Fruit fly (Drosophila melanogaster) whole organism, embryonic: ENCODE data around the gene CG13077.

Experiments used
- CG1024 ChIP-seq: fragments of 200-800 bp; sonication (Bioruptor generic); IDR thresholded peaks from 2 replicates; pipeline ENCODE4 v1.3.6; 2022; ENCODE audit warnings: missing biosample characterization, missing genetic modification characterization
- CG10267 ChIP-seq: fragments of 200-800 bp; sonication (Bioruptor generic); optimal IDR thresholded peaks from 2 replicates; lab custom pipeline; 2018; ENCODE audit warnings: missing biosample characterization, mild to moderate bottlenecking, missing genetic modification characterization, moderate library complexity
- CG11560 ChIP-seq: fragments of 200-800 bp; sonication (Bioruptor generic); IDR thresholded peaks from 3 replicates; pipeline ENCODE4 v1.3.6; 2022; ENCODE audit warnings: missing biosample characterization, missing genetic modification characterization
- CG12071 ChIP-seq: fragments of 200-800 bp; sonication (Bioruptor generic); optimal IDR thresholded peaks from 3 replicates; lab custom pipeline; 2018; ENCODE audit warnings: missing biosample characterization, mild to moderate bottlenecking, missing genetic modification characterization
- CG12219 ChIP-seq: fragments of 200-800 bp; sonication (Bioruptor generic); optimal IDR thresholded peaks from 3 replicates; lab custom pipeline; 2018; ENCODE audit warnings: missing biosample characterization, mild to moderate bottlenecking, missing genetic modification characterization
- CG13894 ChIP-seq: fragments of 200-800 bp; sonication (Bioruptor generic); optimal IDR thresholded peaks from 3 replicates; lab custom pipeline; 2018; ENCODE audit warnings: missing biosample characterization, mild to moderate bottlenecking, missing genetic modification characterization, moderate library complexity
- CG14441 ChIP-seq: fragments of 200-800 bp; sonication (Bioruptor generic); IDR thresholded peaks from 2 replicates; pipeline ENCODE4 v1.3.6; 2022; ENCODE audit warnings: missing biosample characterization, missing genetic modification characterization
- CG15011 ChIP-seq: fragments of 200-800 bp; sonication (Bioruptor generic); optimal IDR thresholded peaks from 3 replicates; lab custom pipeline; 2018; ENCODE audit warnings: missing biosample characterization, mild to moderate bottlenecking, missing genetic modification characterization
- CG1603 ChIP-seq: fragments of 200-800 bp; sonication (Bioruptor generic); optimal IDR thresholded peaks from 2 replicates; lab custom pipeline; 2019; ENCODE audit warnings: missing biosample characterization, mild to moderate bottlenecking, missing genetic modification characterization, moderate library complexity
- CG1832 ChIP-seq: fragments of 200-800 bp; sonication (Bioruptor generic); optimal IDR thresholded peaks from 2 replicates; lab custom pipeline; 2017; ENCODE audit warnings: missing biosample characterization, mild to moderate bottlenecking, missing genetic modification characterization, inconsistent platforms
- CG2116 ChIP-seq: fragments of 200-800 bp; sonication (Bioruptor generic); optimal IDR thresholded peaks from 3 replicates; lab custom pipeline; 2018; ENCODE audit warnings: missing biosample characterization, mild to moderate bottlenecking, missing genetic modification characterization
- CG30431 ChIP-seq: fragments of 200-800 bp; sonication (Bioruptor generic); optimal IDR thresholded peaks from 2 replicates; lab custom pipeline; 2017; ENCODE audit warnings: missing biosample characterization, missing genetic modification characterization
- CG4328 ChIP-seq: fragments of 200-800 bp; sonication (Bioruptor generic); optimal IDR thresholded peaks from 3 replicates; lab custom pipeline; 2017; ENCODE audit warnings: missing biosample characterization, missing genetic modification reagents, missing genetic modification characterization
- CG4360 ChIP-seq: fragments of 200-800 bp; sonication (Bioruptor generic); IDR thresholded peaks from 2 replicates; pipeline ENCODE4 v1.3.6; 2022; ENCODE audit warnings: missing biosample characterization, missing genetic modification characterization
- CG43689 ChIP-seq: fragments of 200-800 bp; sonication (Bioruptor generic); IDR thresholded peaks from 2 replicates; pipeline ENCODE4 v1.3.6; 2022; ENCODE audit warnings: missing biosample characterization, missing genetic modification characterization
- CG4617 ChIP-seq: fragments of 200-800 bp; sonication (Bioruptor generic); optimal IDR thresholded peaks from 3 replicates; lab custom pipeline; 2016; ENCODE audit warnings: missing biosample characterization, missing genetic modification characterization, borderline replicate concordance
- CG6272 ChIP-seq: fragments of 200-800 bp; sonication (Bioruptor generic); IDR thresholded peaks from 2 replicates; pipeline ENCODE4 v1.3.6; 2022; ENCODE audit warnings: missing biosample characterization, missing genetic modification characterization
- CG8478 ChIP-seq: fragments of >200 bp; optimal IDR thresholded peaks from 2 replicates; lab custom pipeline; 2018
- CG9215 ChIP-seq: fragments of 200-800 bp; sonication (Bioruptor generic); IDR thresholded peaks from 2 replicates; pipeline ENCODE4 v1.3.6; 2022; ENCODE audit warnings: missing biosample characterization, missing genetic modification characterization
- CG9932 ChIP-seq: fragments of 200-800 bp; sonication (Bioruptor generic); IDR thresholded peaks from 2 replicates; pipeline ENCODE4 v1.3.6; 2022; ENCODE audit warnings: missing biosample characterization, missing genetic modification characterization
- CkIIα-i1 ChIP-seq: fragments of 200-800 bp; sonication (Bioruptor generic); IDR thresholded peaks from 2 replicates; pipeline ENCODE4 v1.3.6; 2022; ENCODE audit warnings: missing biosample characterization, missing genetic modification characterization
- Elba2 ChIP-seq: fragments of 200-800 bp; sonication (Bioruptor generic); optimal IDR thresholded peaks from 3 replicates; lab custom pipeline; 2016; ENCODE audit warnings: missing biosample characterization, missing genetic modification characterization
- HLH4C ChIP-seq: fragments of 200-800 bp; sonication (Bioruptor generic); IDR thresholded peaks from 3 replicates; pipeline ENCODE4 v1.3.6; 2022; ENCODE audit warnings: missing biosample characterization, missing genetic modification characterization; ENCODE audit not compliant: partially characterized antibody
- Lhr ChIP-seq: fragments of 200-800 bp; sonication (Bioruptor generic); optimal IDR thresholded peaks from 3 replicates; lab custom pipeline; 2017; ENCODE audit warnings: mild to moderate bottlenecking, missing biosample characterization, missing genetic modification reagents, missing genetic modification characterization
- NFAT ChIP-seq: fragments of 200-800 bp; sonication (Bioruptor generic); IDR thresholded peaks from 2 replicates; pipeline ENCODE4 v1.3.6; 2022; ENCODE audit warnings: missing biosample characterization, missing genetic modification characterization
- NfI ChIP-seq: fragments of 200-800 bp; sonication (Bioruptor generic); optimal IDR thresholded peaks from 3 replicates; lab custom pipeline; 2018; ENCODE audit warnings: missing biosample characterization, mild to moderate bottlenecking, missing genetic modification characterization, moderate library complexity
- Rfx ChIP-seq: fragments of 200-800 bp; sonication (Bioruptor generic); IDR thresholded peaks from 2 replicates; pipeline ENCODE4 v1.3.6; 2022; ENCODE audit warnings: missing biosample characterization, missing genetic modification characterization
- Sin3A ChIP-seq: fragments of >200 bp; optimal IDR thresholded peaks from 2 replicates; lab custom pipeline; 2018
- Tbp ChIP-seq: fragments of >200 bp; optimal IDR thresholded peaks from 2 replicates; lab custom pipeline; 2018; ENCODE audit warnings: missing biosample characterization, missing genetic modification characterization
- bcd ChIP-seq: fragments of 200-800 bp; sonication (Bioruptor generic); optimal IDR thresholded peaks from 2 replicates; lab custom pipeline; 2017; ENCODE audit warnings: missing biosample characterization, mild to moderate bottlenecking, missing genetic modification characterization
- bsh ChIP-seq, 2 experiments: fragments of 200-800 bp; sonication (Bioruptor generic); optimal IDR thresholded peaks; 2 replicates each; lab custom pipeline; 2017 to 2018; ENCODE audit warnings: mild to moderate bottlenecking in 2 of 2, missing biosample characterization in 2 of 2, missing genetic modification characterization in 2 of 2, moderate library complexity in 1 of 2
- crol ChIP-seq: fragments of 200-800 bp; sonication (Bioruptor generic); IDR thresholded peaks from 2 replicates; pipeline ENCODE4 v1.3.6; 2022; ENCODE audit warnings: missing biosample characterization, missing genetic modification characterization
- dan ChIP-seq: fragments of 200-800 bp; sonication (Bioruptor generic); IDR thresholded peaks from 2 replicates; pipeline ENCODE4 v1.3.6; 2022; ENCODE audit warnings: missing biosample characterization, missing genetic modification characterization
- esg ChIP-seq: fragments of 200-800 bp; sonication (Bioruptor generic); conservative IDR thresholded peaks from 2 replicates; pipeline ENCODE4 v1.3.6; 2022; ENCODE audit warnings: missing biosample characterization, missing genetic modification characterization
- eyg ChIP-seq: fragments of 200-800 bp; sonication (Bioruptor generic); optimal IDR thresholded peaks from 3 replicates; lab custom pipeline; 2016; ENCODE audit warnings: missing biosample characterization, missing genetic modification characterization
- gfzf ChIP-seq: fragments of 200-800 bp; sonication (Bioruptor generic); optimal IDR thresholded peaks from 2 replicates; lab custom pipeline; 2016; ENCODE audit warnings: missing biosample characterization, mild to moderate bottlenecking, missing genetic modification characterization, moderate library complexity
- ind ChIP-seq: fragments of 200-800 bp; sonication (Bioruptor generic); optimal IDR thresholded peaks from 3 replicates; lab custom pipeline; 2016; ENCODE audit warnings: missing biosample characterization, missing genetic modification characterization
- kah ChIP-seq: fragments of 200-800 bp; sonication (Bioruptor generic); optimal IDR thresholded peaks from 2 replicates; lab custom pipeline; 2018; ENCODE audit warnings: missing biosample characterization, mild to moderate bottlenecking, missing genetic modification characterization
- klu ChIP-seq: fragments of 200-800 bp; sonication (Bioruptor generic); IDR thresholded peaks from 2 replicates; pipeline ENCODE4 v1.3.6; 2022; ENCODE audit warnings: missing biosample characterization, missing genetic modification characterization
- knrl ChIP-seq: fragments of 200-800 bp; sonication (Bioruptor generic); IDR thresholded peaks from 3 replicates; pipeline ENCODE4 v1.3.6; 2022; ENCODE audit warnings: missing biosample characterization, missing genetic modification characterization; ENCODE audit not compliant: partially characterized antibody
- lbe ChIP-seq: fragments of 200-800 bp; sonication (Bioruptor generic); optimal IDR thresholded peaks from 2 replicates; lab custom pipeline; 2016; ENCODE audit warnings: missing biosample characterization, mild to moderate bottlenecking, missing genetic modification characterization
- lola ChIP-seq, 3 experiments: fragments of >200 bp in 2 of 3; fragments of 200-800 bp in 1 of 3; sonication (Bioruptor generic) in 1 of 3; optimal IDR thresholded peaks; 2 replicates each; lab custom pipeline; 2017 to 2019; ENCODE audit warnings: missing biosample characterization in 3 of 3, missing genetic modification characterization in 3 of 3, mild to moderate bottlenecking in 1 of 3, moderate library complexity in 1 of 3
- nau ChIP-seq: fragments of 200-800 bp; sonication (Bioruptor generic); optimal IDR thresholded peaks from 3 replicates; lab custom pipeline; 2017; ENCODE audit warnings: missing biosample characterization, mild to moderate bottlenecking, missing genetic modification characterization, missing genetic modification reagents
- nmo ChIP-seq: fragments of 200-800 bp; sonication (Bioruptor generic); optimal IDR thresholded peaks from 2 replicates; lab custom pipeline; 2018; ENCODE audit warnings: missing biosample characterization, mild to moderate bottlenecking, missing genetic modification characterization, moderate library complexity
- peb ChIP-seq: fragments of 200-800 bp; sonication (Bioruptor generic); IDR thresholded peaks from 2 replicates; pipeline ENCODE4 v1.3.6; 2022; ENCODE audit warnings: missing biosample characterization, missing genetic modification characterization
- phol ChIP-seq: fragments of 200-800 bp; sonication (Bioruptor generic); optimal IDR thresholded peaks from 3 replicates; lab custom pipeline; 2018; ENCODE audit warnings: missing biosample characterization, mild to moderate bottlenecking, missing genetic modification characterization, moderate library complexity
- sd ChIP-seq: fragments of 200-800 bp; sonication (Bioruptor generic); optimal IDR thresholded peaks from 3 replicates; lab custom pipeline; 2018; ENCODE audit warnings: missing biosample characterization, mild to moderate bottlenecking, missing genetic modification characterization, moderate library complexity
- seq ChIP-seq: fragments of 200-800 bp; sonication (Bioruptor generic); IDR thresholded peaks from 2 replicates; pipeline ENCODE4 v1.3.6; 2022; ENCODE audit warnings: missing biosample characterization, missing genetic modification characterization
- so ChIP-seq: fragments of 200-800 bp; sonication (Bioruptor generic); IDR thresholded peaks from 3 replicates; pipeline ENCODE4 v1.3.6; 2022; ENCODE audit warnings: missing biosample characterization, missing genetic modification characterization
- stwl ChIP-seq: fragments of 200-800 bp; sonication (Bioruptor generic); optimal IDR thresholded peaks from 3 replicates; lab custom pipeline; 2018; ENCODE audit warnings: missing biosample characterization, mild to moderate bottlenecking, missing genetic modification characterization, moderate library complexity
- trh ChIP-seq: fragments of 200-800 bp; sonication (Bioruptor generic); optimal IDR thresholded peaks from 2 replicates; lab custom pipeline; 2016; ENCODE audit warnings: missing biosample characterization, missing genetic modification characterization
- zen ChIP-seq: fragments of 200-800 bp; sonication (Bioruptor generic); optimal IDR thresholded peaks from 3 replicates; lab custom pipeline; 2018; ENCODE audit warnings: missing biosample characterization, mild to moderate bottlenecking, missing genetic modification characterization, moderate library complexity

The CG13077 gene

dm6 chr2L:19526316-19526715 is 39.3 kb upstream of the CG13077 start, which contains the start of the genes Dpm1 and CG10137 (continued):
- no peak for TF ChIP-seq seq
- no peak for TF ChIP-seq crol (GFP tag; lab: Robert Waterston, UW)
- no peak for TF ChIP-seq CG12219 (GFP tag; lab: Kevin White, UChicago)
- peak; percentile 61 for TF ChIP-seq nmo (GFP tag; lab: Kevin White, UChicago)
- TF ChIP-seq bcd (GFP tag; lab: Kevin White, UChicago) = peak; percentile 21
- no peak for TF ChIP-seq klu (GFP tag; lab: Robert Waterston, UW)
- TF ChIP-seq kah = no peak
- no peak for TF ChIP-seq lola (GFP tag; optimal IDR thresholded peaks at IDR 0.05; lab: Kevin White, UChicago)
- no peak for TF ChIP-seq CG15011 (GFP tag; lab: Kevin White, UChicago)
- no peak for TF ChIP-seq CG9932 (GFP tag; lab: Robert Waterston, UW)
- TF ChIP-seq CG4328 (GFP tag; lab: Kevin White, UChicago) = no peak
- TF ChIP-seq gfzf (GFP tag; lab: Kevin White, UChicago) = peak; percentile 76
- peak; percentile 51 for TF ChIP-seq zen
- TF ChIP-seq CG12071 (GFP tag; lab: Kevin White, UChicago) = no peak
- peak; percentile 34 for TF ChIP-seq CG1603 (tag; lab: Kevin White, UChicago)
- TF ChIP-seq CG14441 (GFP tag; lab: Robert Waterston, UW) = no peak
- no peak for TF ChIP-seq CG1024
- no peak for TF ChIP-seq so (GFP tag; lab: Robert Waterston, UW)
- TF ChIP-seq CG13894 (tag; lab: Kevin White, UChicago) = no peak
- TF ChIP-seq Lhr (GFP tag; lab: Kevin White, UChicago) = peak; percentile 70
- no peak for TF ChIP-seq Rfx (GFP tag; lab: Robert Waterston, UW)
- TF ChIP-seq nau (GFP tag; lab: Kevin White, UChicago) = no peak
- peak; percentile 60 for TF ChIP-seq knrl (GFP tag; lab: Robert Waterston, UW)
- no peak for TF ChIP-seq eyg (GFP tag; lab: Kevin White, UChicago)
- TF ChIP-seq phol (tag; lab: Kevin White, UChicago) = peak; percentile 36
- TF ChIP-seq CG9215 (GFP tag; lab: Robert Waterston, UW) = no peak
- peak; percentile 11 for TF ChIP-seq sd (tag; lab: Kevin White, UChicago)
- TF ChIP-seq trh (GFP tag; lab: Kevin White, UChicago) = no peak
- no peak for TF ChIP-seq esg
- no peak for TF ChIP-seq ind (GFP tag; lab: Kevin White, UChicago)
- TF ChIP-seq CG8478 = no peak
- no peak for TF ChIP-seq dan
- TF ChIP-seq HLH4C (GFP tag; lab: Robert Waterston, UW) = peak; percentile 69
- TF ChIP-seq CG4617 = peak; percentile 56
- TF ChIP-seq NfI (GFP tag; lab: Kevin White, UChicago) = no peak
- TF ChIP-seq lbe = peak; percentile 63
- no peak for TF ChIP-seq CkIIα-i1 (GFP tag; lab: Robert Waterston, UW)
- peak; percentile 40 for TF ChIP-seq Sin3A (lab: Kevin White, UChicago)
- TF ChIP-seq peb (GFP tag; lab: Robert Waterston, UW) = no peak
- no peak for TF ChIP-seq CG11560 (tag; lab: Robert Waterston, UW)
- TF ChIP-seq Tbp (GFP tag; lab: Kevin White, UChicago) = no peak
- no peak for TF ChIP-seq CG6272
- TF ChIP-seq NFAT = no peak
- no peak for TF ChIP-seq CG43689 (GFP tag; lab: Robert Waterston, UW)
- peak; percentile 96 for TF ChIP-seq CG10267
- peak; percentile 74 for TF ChIP-seq CG2116 (GFP tag; lab: Kevin White, UChicago)
- no peak for TF ChIP-seq Elba2 (GFP tag; lab: Kevin White, UChicago)
- no peak for TF ChIP-seq CG1832 (GFP tag; lab: Kevin White, UChicago)
- TF ChIP-seq stwl (tag; lab: Kevin White, UChicago) = peak; percentile 93
- TF ChIP-seq bsh (GFP tag; optimal IDR thresholded peaks at IDR 0.05; lab: Kevin White, UChicago) = no peak
- no peak for TF ChIP-seq CG30431 (GFP tag; lab: Kevin White, UChicago)
- no peak for TF ChIP-seq CG4360 (GFP tag; lab: Robert Waterston, UW)
